Fruit fly (Drosophila melanogaster) whole organism, embryonic: ENCODE measurements around the gene Lamtor5.

Experiments used
- Aef1 ChIP-seq: fragments of 200-800 bp; sonication (Bioruptor generic); IDR thresholded peaks from 3 replicates; pipeline ENCODE4 v1.3.6; 2022; ENCODE audit warnings: missing biosample characterization, missing genetic modification characterization
- Atf3 ChIP-seq: fragments of 200-800 bp; sonication (Bioruptor generic); optimal IDR thresholded peaks from 3 replicates; lab custom pipeline; 2016; ENCODE audit warnings: missing biosample characterization, missing genetic modification characterization
- Bdp1 ChIP-seq: fragments of 200-800 bp; sonication (Bioruptor generic); optimal IDR thresholded peaks from 3 replicates; lab custom pipeline; 2016; ENCODE audit warnings: missing biosample characterization, missing genetic modification characterization
- BtbVII ChIP-seq: fragments of 200-800 bp; sonication (Bioruptor generic); optimal IDR thresholded peaks from 3 replicates; lab custom pipeline; 2017; ENCODE audit warnings: missing biosample characterization, mild to moderate bottlenecking, missing genetic modification characterization
- CG1024 ChIP-seq: fragments of 200-800 bp; sonication (Bioruptor generic); IDR thresholded peaks from 2 replicates; pipeline ENCODE4 v1.3.6; 2022; ENCODE audit warnings: missing biosample characterization, missing genetic modification characterization
- CG10462 ChIP-seq: fragments of 200-800 bp; sonication (Bioruptor generic); optimal IDR thresholded peaks from 2 replicates; lab custom pipeline; 2016; ENCODE audit warnings: missing biosample characterization, missing genetic modification characterization
- CG11093 ChIP-seq: fragments of 200-800 bp; sonication (Bioruptor generic); IDR thresholded peaks from 3 replicates; pipeline ENCODE4 v1.3.6; 2022; ENCODE audit warnings: missing biosample characterization, missing genetic modification characterization
- CG11723 ChIP-seq: fragments of 200-800 bp; sonication (Bioruptor generic); optimal IDR thresholded peaks from 2 replicates; lab custom pipeline; 2017; ENCODE audit warnings: missing biosample characterization, mild to moderate bottlenecking, missing genetic modification characterization
- CG12219 ChIP-seq: fragments of 200-800 bp; sonication (Bioruptor generic); optimal IDR thresholded peaks from 3 replicates; lab custom pipeline; 2018; ENCODE audit warnings: missing biosample characterization, mild to moderate bottlenecking, missing genetic modification characterization
- CG13287 ChIP-seq: fragments of 200-800 bp; sonication (Bioruptor generic); IDR thresholded peaks from 2 replicates; pipeline ENCODE4 v1.3.6; 2022; ENCODE audit warnings: missing biosample characterization, missing genetic modification characterization; ENCODE audit not compliant: partially characterized antibody
- CG14710 ChIP-seq: fragments of 200-800 bp; sonication (Bioruptor generic); optimal IDR thresholded peaks from 3 replicates; lab custom pipeline; 2019; ENCODE audit warnings: missing biosample characterization, mild to moderate bottlenecking, missing genetic modification characterization, moderate library complexity
- CG15514 ChIP-seq: fragments of 200-800 bp; sonication (Bioruptor generic); optimal IDR thresholded peaks from 3 replicates; lab custom pipeline; 2017; ENCODE audit warnings: missing biosample characterization, missing genetic modification characterization, mild to moderate bottlenecking, moderate library complexity, missing genetic modification reagents
- CG18011 ChIP-seq: fragments of 200-800 bp; sonication (Bioruptor generic); optimal IDR thresholded peaks from 2 replicates; lab custom pipeline; 2017; ENCODE audit warnings: missing biosample characterization, missing genetic modification characterization, mild to moderate bottlenecking, moderate library complexity, missing genotype
- CG1832 ChIP-seq: fragments of 200-800 bp; sonication (Bioruptor generic); optimal IDR thresholded peaks from 2 replicates; lab custom pipeline; 2017; ENCODE audit warnings: missing biosample characterization, mild to moderate bottlenecking, missing genetic modification characterization, inconsistent platforms
- CG2199 ChIP-seq: fragments of 200-800 bp; sonication (Bioruptor generic); IDR thresholded peaks from 3 replicates; pipeline ENCODE4 v1.3.6; 2022; ENCODE audit warnings: missing biosample characterization, missing genetic modification characterization
- CG2678 ChIP-seq: fragments of 200-800 bp; sonication (Bioruptor generic); optimal IDR thresholded peaks from 3 replicates; lab custom pipeline; 2019; ENCODE audit warnings: missing biosample characterization, mild to moderate bottlenecking, missing genetic modification characterization, moderate library complexity
- CG2712 ChIP-seq: fragments of 200-800 bp; optimal IDR thresholded peaks from 3 replicates; lab custom pipeline; 2019; ENCODE audit warnings: missing biosample characterization, mild to moderate bottlenecking, missing genetic modification characterization, moderate library complexity
- CG33213 ChIP-seq: fragments of 200-800 bp; sonication (Bioruptor generic); optimal IDR thresholded peaks from 3 replicates; lab custom pipeline; 2016; ENCODE audit warnings: missing biosample characterization, missing genetic modification characterization
- CG4707 ChIP-seq: fragments of 200-800 bp; sonication (Bioruptor generic); optimal IDR thresholded peaks from 2 replicates; lab custom pipeline; 2018; ENCODE audit warnings: missing biosample characterization, mild to moderate bottlenecking, missing genetic modification characterization, moderate library complexity
- CG6272 ChIP-seq: fragments of 200-800 bp; sonication (Bioruptor generic); IDR thresholded peaks from 2 replicates; pipeline ENCODE4 v1.3.6; 2022; ENCODE audit warnings: missing biosample characterization, missing genetic modification characterization
- CG6683 ChIP-seq: fragments of 200-800 bp; sonication (Bioruptor generic); optimal IDR thresholded peaks from 2 replicates; lab custom pipeline; 2017; ENCODE audit warnings: missing biosample characterization, mild to moderate bottlenecking, missing genetic modification characterization, missing genetic modification reagents
- CG9727 ChIP-seq: fragments of 200-800 bp; sonication (Bioruptor generic); optimal IDR thresholded peaks from 3 replicates; lab custom pipeline; 2017; ENCODE audit warnings: missing biosample characterization, mild to moderate bottlenecking, missing genetic modification characterization
- CG9932 ChIP-seq: fragments of 200-800 bp; sonication (Bioruptor generic); IDR thresholded peaks from 2 replicates; pipeline ENCODE4 v1.3.6; 2022; ENCODE audit warnings: missing biosample characterization, missing genetic modification characterization
- Camta ChIP-seq: fragments of 200-800 bp; sonication (Bioruptor generic); optimal IDR thresholded peaks from 2 replicates; lab custom pipeline; 2016; ENCODE audit warnings: missing biosample characterization, missing genetic modification characterization
- D ChIP-seq, 2 experiments: fragments of 200-800 bp in 1 of 2; fragments of >200 bp in 1 of 2; sonication (Bioruptor generic) in 1 of 2; optimal IDR thresholded peaks; 2 replicates in 1 of 2; 3 replicates in 1 of 2; lab custom pipeline; 2017; ENCODE audit warnings: mild to moderate bottlenecking in 1 of 2, missing biosample characterization in 1 of 2, missing genetic modification characterization in 1 of 2, missing genetic modification reagents in 1 of 2
- D19B ChIP-seq: fragments of 200-800 bp; sonication (Bioruptor generic); optimal IDR thresholded peaks from 2 replicates; lab custom pipeline; 2017; ENCODE audit warnings: missing biosample characterization, mild to moderate bottlenecking, missing genetic modification characterization
- Dad ChIP-seq: fragments of 200-800 bp; sonication (Bioruptor generic); optimal IDR thresholded peaks from 3 replicates; lab custom pipeline; 2016; ENCODE audit warnings: missing biosample characterization, missing genetic modification characterization
- Dp ChIP-seq: fragments of 200-800 bp; sonication (Bioruptor generic); optimal IDR thresholded peaks from 2 replicates; lab custom pipeline; 2018; ENCODE audit warnings: missing biosample characterization, mild to moderate bottlenecking, missing genetic modification characterization, moderate library complexity
- E2f1 ChIP-seq: fragments of 200-800 bp; sonication (Bioruptor generic); IDR thresholded peaks from 2 replicates; pipeline ENCODE4 v1.3.6; 2022; ENCODE audit warnings: missing biosample characterization, missing genetic modification characterization
- Gug ChIP-seq: fragments of 200-800 bp; sonication (Bioruptor generic); IDR thresholded peaks from 4 replicates; pipeline ENCODE4 v1.3.6; 2022; ENCODE audit warnings: missing biosample characterization, missing genetic modification characterization
- Hmr ChIP-seq: fragments of 200-800 bp; sonication (Bioruptor generic); optimal IDR thresholded peaks from 3 replicates; lab custom pipeline; 2017; ENCODE audit warnings: mild to moderate bottlenecking, missing biosample characterization, missing genetic modification reagents, missing genetic modification characterization
- Hr3 ChIP-seq: fragments of 200-800 bp; sonication (Bioruptor generic); optimal IDR thresholded peaks from 3 replicates; lab custom pipeline; 2016; ENCODE audit warnings: missing biosample characterization, missing genetic modification characterization
- NC2α ChIP-seq: fragments of 200-800 bp; sonication (Bioruptor generic); optimal IDR thresholded peaks from 2 replicates; lab custom pipeline; 2016; ENCODE audit warnings: missing biosample characterization, missing genetic modification characterization
- Ptx1 ChIP-seq: fragments of 200-800 bp; sonication (Bioruptor generic); IDR thresholded peaks from 2 replicates; pipeline ENCODE4 v1.3.6; 2022; ENCODE audit warnings: missing biosample characterization, missing genetic modification characterization
- Sox100B ChIP-seq: fragments of 200-800 bp; sonication (Bioruptor generic); optimal IDR thresholded peaks from 3 replicates; lab custom pipeline; 2018; ENCODE audit warnings: missing biosample characterization, mild to moderate bottlenecking, missing genetic modification characterization
- Sox102F ChIP-seq: fragments of 200-800 bp; sonication (Bioruptor generic); optimal IDR thresholded peaks from 2 replicates; lab custom pipeline; 2018; ENCODE audit warnings: missing biosample characterization, mild to moderate bottlenecking, missing genetic modification characterization, moderate library complexity
- Spps ChIP-seq: fragments of 200-800 bp; sonication (Bioruptor generic); optimal IDR thresholded peaks from 2 replicates; lab custom pipeline; 2018; ENCODE audit warnings: missing biosample characterization, mild to moderate bottlenecking, missing genetic modification characterization
- Usf ChIP-seq: fragments of 200-800 bp; sonication (Bioruptor generic); optimal IDR thresholded peaks from 2 replicates; lab custom pipeline; 2017; ENCODE audit warnings: missing genotype, missing biosample characterization, missing genetic modification characterization
- ase ChIP-seq: fragments of 200-800 bp; sonication (Bioruptor generic); IDR thresholded peaks from 3 replicates; pipeline ENCODE4 v1.3.6; 2022; ENCODE audit warnings: missing biosample characterization, missing genetic modification characterization
- ato ChIP-seq: fragments of 200-800 bp; sonication (Bioruptor generic); IDR thresholded peaks from 2 replicates; pipeline ENCODE4 v1.3.6; 2022; ENCODE audit warnings: missing biosample characterization, missing genetic modification characterization; ENCODE audit not compliant: partially characterized antibody
- bowl ChIP-seq: fragments of 200-800 bp; sonication (Bioruptor generic); IDR thresholded peaks from 2 replicates; pipeline ENCODE4 v1.3.6; 2022; ENCODE audit warnings: missing biosample characterization, missing genetic modification characterization
- ci ChIP-seq: fragments of 200-800 bp; sonication (Bioruptor generic); IDR thresholded peaks from 3 replicates; pipeline ENCODE4 v1.3.6; 2022; ENCODE audit warnings: missing biosample characterization, missing genetic modification characterization
- dm ChIP-seq: fragments of 200-800 bp; sonication (Bioruptor generic); optimal IDR thresholded peaks from 3 replicates; lab custom pipeline; 2016; ENCODE audit warnings: missing biosample characterization, missing genetic modification characterization
- ewg ChIP-seq: fragments of 200-800 bp; sonication (Bioruptor generic); optimal IDR thresholded peaks from 3 replicates; lab custom pipeline; 2017; ENCODE audit warnings: mild to moderate bottlenecking, missing biosample characterization, missing genetic modification reagents, missing genetic modification characterization
- gsb-n ChIP-seq: fragments of 200-800 bp; sonication (Bioruptor generic); optimal IDR thresholded peaks from 3 replicates; lab custom pipeline; 2018; ENCODE audit warnings: missing biosample characterization, mild to moderate bottlenecking, missing genetic modification characterization
- insv ChIP-seq, 2 experiments: fragments of 200-800 bp; sonication (Bioruptor generic); optimal IDR thresholded peaks; 3 replicates each; lab custom pipeline; 2016 to 2018; ENCODE audit warnings: missing biosample characterization in 2 of 2, missing genetic modification characterization in 2 of 2
- kay ChIP-seq: fragments of 200-800 bp; sonication (Bioruptor generic); optimal IDR thresholded peaks from 2 replicates; lab custom pipeline; 2016; ENCODE audit warnings: missing biosample characterization, missing genetic modification characterization
- ro ChIP-seq: fragments of 200-800 bp; sonication (Bioruptor generic); IDR thresholded peaks from 2 replicates; pipeline ENCODE4 v1.3.6; 2022; ENCODE audit warnings: missing biosample characterization, missing genetic modification characterization
- run ChIP-seq: fragments of 200-800 bp; sonication (Bioruptor generic); optimal IDR thresholded peaks from 3 replicates; lab custom pipeline; 2018; ENCODE audit warnings: missing biosample characterization, mild to moderate bottlenecking, missing genetic modification characterization
- slbo ChIP-seq: fragments of 200-800 bp; sonication (Bioruptor generic); IDR thresholded peaks from 2 replicates; pipeline ENCODE4 v1.3.6; 2022; ENCODE audit warnings: missing biosample characterization, missing genetic modification characterization

Lamtor5 gene

dm6 chrX:1899445-1900085 lies 40.8 kb upstream of the Lamtor5 start (continued):
- TF ChIP-seq Dad (GFP tag; lab: Kevin White, UChicago) = no peak
- no peak for TF ChIP-seq CG2199
- peak; percentile 37 for TF ChIP-seq D (optimal IDR thresholded peaks at IDR 0.05; lab: Kevin White, UChicago)
- TF ChIP-seq D (GFP tag; optimal IDR thresholded peaks at IDR 0.05; lab: Kevin White, UChicago) = no peak
- TF ChIP-seq Aef1 (GFP tag; lab: Robert Waterston, UW) = no peak
- TF ChIP-seq NC2α (GFP tag; lab: Kevin White, UChicago) = no peak
- TF ChIP-seq ci (GFP tag; lab: Robert Waterston, UW) = peak; percentile 53; the same call in 2 of the 3 replicates
- TF ChIP-seq CG11093 (GFP tag; lab: Robert Waterston, UW) = no peak
- no peak for TF ChIP-seq CG11723 (GFP tag; lab: Kevin White, UChicago)
- no peak for TF ChIP-seq Hmr (GFP tag; lab: Kevin White, UChicago)
- no peak for TF ChIP-seq slbo (GFP tag; lab: Robert Waterston, UW)
- no peak for TF ChIP-seq gsb-n
- no peak for TF ChIP-seq Hr3
- no peak for TF ChIP-seq CG18011 (GFP tag; lab: Kevin White, UChicago)
- peak; percentile 59 for TF ChIP-seq ewg (GFP tag; lab: Kevin White, UChicago)
- TF ChIP-seq D19B = no peak
- TF ChIP-seq Dp (GFP tag; lab: Kevin White, UChicago) = no peak
- TF ChIP-seq CG6683 (GFP tag; lab: Kevin White, UChicago) = no peak
- peak; percentile 23; the same call in 1 of the 2 replicates for TF ChIP-seq Ptx1 (GFP tag; lab: Robert Waterston, UW)
- TF ChIP-seq Gug (GFP tag; lab: Robert Waterston, UW) = no peak
- no peak for TF ChIP-seq CG1024 (GFP tag; lab: Robert Waterston, UW)
- no peak for TF ChIP-seq ro (GFP tag; lab: Robert Waterston, UW)
- TF ChIP-seq CG33213 (GFP tag; lab: Kevin White, UChicago) = no peak
- TF ChIP-seq CG9727 = no peak
- TF ChIP-seq CG15514 = no peak
- TF ChIP-seq Spps (tag; lab: Kevin White, UChicago) = no peak
- TF ChIP-seq CG2712 (tag; lab: Kevin White, UChicago) = no peak
- TF ChIP-seq dm (GFP tag; lab: Kevin White, UChicago) = no peak
- TF ChIP-seq CG1832 (GFP tag; lab: Kevin White, UChicago) = peak; percentile 30
- no peak for TF ChIP-seq Sox100B (GFP tag; lab: Kevin White, UChicago)
- TF ChIP-seq BtbVII (GFP tag; lab: Kevin White, UChicago) = no peak
- TF ChIP-seq CG9932 (GFP tag; lab: Robert Waterston, UW) = no peak
- no peak for TF ChIP-seq run (tag; lab: Kevin White, UChicago)
- TF ChIP-seq Bdp1 = no peak
- TF ChIP-seq E2f1 (GFP tag; lab: Robert Waterston, UW) = no peak
- TF ChIP-seq insv (GFP tag; optimal IDR thresholded peaks at IDR 0.05; lab: Kevin White, UChicago) = peak in 1 of 2 experiments; percentile 22
- TF ChIP-seq Atf3 (GFP tag; lab: Kevin White, UChicago) = no peak
- TF ChIP-seq CG2678 (tag; lab: Kevin White, UChicago) = no peak
- TF ChIP-seq kay = no peak
- TF ChIP-seq Sox102F (GFP tag; lab: Kevin White, UChicago) = no peak
- no peak for TF ChIP-seq Usf (GFP tag; lab: Kevin White, UChicago)
- TF ChIP-seq CG4707 (GFP tag; lab: Kevin White, UChicago) = no peak
- TF ChIP-seq ase (GFP tag; lab: Robert Waterston, UW) = no peak
- no peak for TF ChIP-seq bowl (GFP tag; lab: Robert Waterston, UW)
- no peak for TF ChIP-seq CG6272 (GFP tag; lab: Robert Waterston, UW)
- TF ChIP-seq Camta (GFP tag; lab: Kevin White, UChicago) = no peak
- no peak for TF ChIP-seq CG10462 (GFP tag; lab: Kevin White, UChicago)
- TF ChIP-seq CG12219 (GFP tag; lab: Kevin White, UChicago) = no peak
- no peak for TF ChIP-seq ato (GFP tag; lab: Robert Waterston, UW)
- TF ChIP-seq CG13287 (GFP tag; lab: Robert Waterston, UW) = no peak; the same call in 1 of the 2 replicates
- TF ChIP-seq CG14710 (tag; lab: Kevin White, UChicago) = no peak
